Fruit fly (Drosophila melanogaster) whole organism: Measurements from ENCODE around the gene Det.

Source experiments
- CG8478 ChIP-seq: fragments of >200 bp; optimal IDR thresholded peaks from 2 replicates; lab custom pipeline; 2018; ENCODE audit warnings: inconsistent platforms
- Dll ChIP-seq: fragments of >200 bp; optimal IDR thresholded peaks from 2 replicates; lab custom pipeline; 2017
- usp ChIP-seq: fragments of >200 bp; optimal IDR thresholded peaks from 2 replicates; lab custom pipeline; 2017; ENCODE audit warnings: missing biosample characterization, missing genetic modification characterization, mixed read lengths

DNA sequence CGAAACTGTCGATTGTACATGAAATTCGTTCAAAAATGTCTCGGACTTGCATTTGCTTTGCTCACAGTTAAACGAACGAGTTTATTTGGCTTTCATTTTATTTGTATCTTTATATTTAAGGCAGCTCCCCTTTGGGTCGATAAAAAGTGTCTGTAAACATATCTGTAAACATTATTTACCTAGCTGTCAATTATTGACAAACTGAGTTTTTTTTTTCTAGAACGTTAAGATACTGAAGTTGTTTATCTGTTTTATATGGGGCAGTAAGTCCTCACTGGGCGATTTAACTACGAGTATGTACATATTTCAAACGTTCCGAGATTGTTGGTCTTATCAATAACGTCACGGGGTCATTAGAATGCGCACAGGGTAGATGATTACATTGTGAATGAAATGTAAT lies 33.8 kb upstream of the Det start:
- TF ChIP-seq usp (GFP tag; lab: Kevin White, UChicago) (no peak), CG8478 (lab: Kevin White, UChicago) (no peak), Dll (lab: Kevin White, UChicago) (no peak)
